Worm (Caenorhabditis elegans) whole organism, L1 larva: ENCODE measurements around the gene T18D3.9.

Experiments
- C04F5.9 ChIP-seq: sonication (generic microtip); optimal IDR thresholded peaks from 2 replicates; lab custom pipeline; 2016; ENCODE audit warnings: missing genetic modification characterization, missing compliant biosample characterization
- C16A3.4 ChIP-seq: fragments of 150-350 bp; optimal IDR thresholded peaks from 2 replicates; lab custom pipeline; 2014; ENCODE audit warnings: missing biosample characterization, missing genetic modification characterization
- alr-1 ChIP-seq: fragments of 200-800 bp; sonication (Bioruptor generic); optimal IDR thresholded peaks from 2 replicates; lab custom pipeline; 2018; ENCODE audit warnings: borderline replicate concordance, mild to moderate bottlenecking, missing genetic modification characterization, missing compliant biosample characterization
- aly-2 ChIP-seq: fragments of 150-350 bp; optimal IDR thresholded peaks from 2 replicates; lab custom pipeline; 2014; ENCODE audit warnings: missing biosample characterization, missing genetic modification characterization
- ama-1 ChIP-seq: fragments of 150-350 bp; optimal IDR thresholded peaks from 2 replicates; lab custom pipeline; 2014
- ceh-63 ChIP-seq: fragments of 200-800 bp; sonication (Bioruptor generic); optimal IDR thresholded peaks from 2 replicates; lab custom pipeline; 2018; ENCODE audit warnings: mild to moderate bottlenecking, missing genetic modification characterization, missing compliant biosample characterization
- ceh-8 ChIP-seq: fragments of 200-800 bp; sonication (Bioruptor generic); optimal IDR thresholded peaks from 2 replicates; lab custom pipeline; 2018; ENCODE audit warnings: mild to moderate bottlenecking, missing genetic modification characterization, moderate library complexity, missing compliant biosample characterization
- ces-1 ChIP-seq: fragments of 150-350 bp; optimal IDR thresholded peaks from 2 replicates; lab custom pipeline; 2014; ENCODE audit warnings: missing biosample characterization, missing genetic modification reagents, missing genetic modification characterization
- dsc-1 ChIP-seq: sonication (generic microtip); optimal IDR thresholded peaks from 2 replicates; lab custom pipeline; 2016; ENCODE audit warnings: mild to moderate bottlenecking, missing genetic modification characterization, missing compliant biosample characterization
- efl-1 ChIP-seq, 4 experiments: fragments of 150-350 bp; optimal IDR thresholded peaks in 3 of 4; peaks in 1 of 4; 1 replicate in 1 of 4; 2 replicates in 3 of 4; lab custom pipeline; 2014; ENCODE audit warnings: missing biosample characterization in 2 of 4, missing genetic modification characterization in 2 of 4, missing genetic modification reagents in 2 of 4
- egl-13 ChIP-seq: sonication (generic microtip); optimal IDR thresholded peaks from 2 replicates; lab custom pipeline; 2016; ENCODE audit warnings: missing genotype, missing genetic modification reagents, missing genetic modification characterization, missing compliant biosample characterization
- egl-27 ChIP-seq, 2 experiments: fragments of 150-350 bp in 1 of 2; sonication (generic microtip); optimal IDR thresholded peaks; 3 replicates each; lab custom pipeline; 2017 to 2018; ENCODE audit warnings: missing biosample characterization in 2 of 2, missing genetic modification characterization in 2 of 2, missing genetic modification reagents in 2 of 2
- elt-2 ChIP-seq: sonication (generic microtip); optimal IDR thresholded peaks from 2 replicates; lab custom pipeline; 2016; ENCODE audit warnings: missing genetic modification characterization, mild to moderate bottlenecking, inconsistent platforms, missing compliant biosample characterization, missing genetic modification reagents
- elt-3 ChIP-seq, 6 experiments: fragments of 150-350 bp in 1 of 6; sonication (generic microtip); optimal IDR thresholded peaks; 2 replicates each; lab custom pipeline; 2017 to 2018; ENCODE audit warnings: missing biosample characterization in 6 of 6, missing genetic modification characterization in 6 of 6, inconsistent platforms in 1 of 6
- ets-5 ChIP-seq: fragments of 200-800 bp; sonication (Bioruptor generic); IDR thresholded peaks from 2 replicates; pipeline ENCODE4 v1.3.6; 2022; ENCODE audit warnings: missing genetic modification characterization, missing compliant biosample characterization
- fos-1 ChIP-seq: fragments of 150-350 bp; optimal IDR thresholded peaks from 2 replicates; lab custom pipeline; 2014; ENCODE audit warnings: missing biosample characterization, missing genetic modification characterization
- grh-1 ChIP-seq: fragments of 200-800 bp; sonication (Bioruptor generic); IDR thresholded peaks from 2 replicates; pipeline ENCODE4 v1.3.6; 2022; ENCODE audit warnings: missing genetic modification reagents, missing genetic modification characterization, missing compliant biosample characterization
- hlh-4 ChIP-seq: sonication (generic microtip); optimal IDR thresholded peaks from 2 replicates; lab custom pipeline; 2016; ENCODE audit warnings: mild to moderate bottlenecking, missing genetic modification characterization, missing compliant biosample characterization
- hpl-2 ChIP-seq: fragments of 150-350 bp; optimal IDR thresholded peaks from 2 replicates; lab custom pipeline; 2014; ENCODE audit warnings: missing biosample characterization, missing genetic modification reagents, missing genetic modification characterization
- isw-1 ChIP-seq: fragments of 200-800 bp; sonication (Bioruptor generic); IDR thresholded peaks from 2 replicates; pipeline ENCODE4 v1.3.6; 2022; ENCODE audit warnings: missing genetic modification characterization, missing compliant biosample characterization
- jun-1 ChIP-seq: fragments of 150-350 bp; optimal IDR thresholded peaks from 2 replicates; lab custom pipeline; 2014; ENCODE audit warnings: missing biosample characterization, missing genetic modification reagents, missing genetic modification characterization
- lin-13 ChIP-seq: fragments of 150-350 bp; optimal IDR thresholded peaks from 2 replicates; lab custom pipeline; 2014; ENCODE audit warnings: missing biosample characterization, missing genetic modification reagents, missing genetic modification characterization
- lin-15B ChIP-seq: fragments of 150-350 bp; sonication (generic microtip); optimal IDR thresholded peaks from 3 replicates; lab custom pipeline; 2014; ENCODE audit warnings: missing biosample characterization, missing genetic modification characterization
- lin-35 ChIP-seq, 2 experiments: fragments of 150-350 bp; optimal IDR thresholded peaks; 2 replicates each; lab custom pipeline; 2014; ENCODE audit warnings: missing biosample characterization in 2 of 2, missing genetic modification characterization in 2 of 2, missing genetic modification reagents in 2 of 2
- lir-3 ChIP-seq: sonication (generic microtip); optimal IDR thresholded peaks from 2 replicates; lab custom pipeline; 2016; ENCODE audit warnings: mild to moderate bottlenecking, missing genetic modification characterization, moderate library complexity, missing compliant biosample characterization; ENCODE audit not compliant: poor library complexity
- mdl-1 ChIP-seq, 2 experiments: fragments of 150-350 bp; optimal IDR thresholded peaks; 2 replicates each; lab custom pipeline; 2014 to 2017; ENCODE audit warnings: missing biosample characterization in 2 of 2, missing genetic modification characterization in 2 of 2, inconsistent platforms in 1 of 2
- mep-1 ChIP-seq: fragments of 150-350 bp; optimal IDR thresholded peaks from 2 replicates; lab custom pipeline; 2014; ENCODE audit warnings: missing biosample characterization, missing genetic modification characterization
- nhr-11 ChIP-seq: fragments of 150-350 bp; optimal IDR thresholded peaks from 2 replicates; lab custom pipeline; 2014; ENCODE audit warnings: missing biosample characterization, missing genetic modification characterization
- nhr-12 ChIP-seq: sonication (generic microtip); optimal IDR thresholded peaks from 2 replicates; lab custom pipeline; 2017; ENCODE audit warnings: missing biosample characterization, missing genetic modification characterization
- nhr-237 ChIP-seq: fragments of 150-350 bp; optimal IDR thresholded peaks from 2 replicates; lab custom pipeline; 2014; ENCODE audit warnings: missing biosample characterization, missing genetic modification characterization
- nhr-76 ChIP-seq: sonication (generic microtip); optimal IDR thresholded peaks from 2 replicates; lab custom pipeline; 2017; ENCODE audit warnings: missing biosample characterization, missing genetic modification characterization
- nhr-84 ChIP-seq: sonication (generic microtip); optimal IDR thresholded peaks from 2 replicates; lab custom pipeline; 2017; ENCODE audit warnings: missing biosample characterization, missing genetic modification characterization
- nhr-90 ChIP-seq: sonication (generic microtip); optimal IDR thresholded peaks from 2 replicates; lab custom pipeline; 2016; ENCODE audit warnings: mild to moderate bottlenecking, missing genetic modification characterization, missing compliant biosample characterization; ENCODE audit not compliant: poor library complexity
- pag-3 ChIP-seq: sonication (generic microtip); optimal IDR thresholded peaks from 2 replicates; lab custom pipeline; 2017; ENCODE audit warnings: missing genetic modification characterization, mild to moderate bottlenecking, missing compliant biosample characterization, antibody characterized with exemption, borderline replicate concordance; ENCODE audit not compliant: insufficient read depth
- pax-3 ChIP-seq: fragments of 200-800 bp; sonication (Bioruptor generic); optimal IDR thresholded peaks from 2 replicates; lab custom pipeline; 2018; ENCODE audit warnings: mild to moderate bottlenecking, missing genetic modification characterization, moderate library complexity, missing compliant biosample characterization
- pqm-1 ChIP-seq: sonication (generic microtip); optimal IDR thresholded peaks from 3 replicates; lab custom pipeline; 2017; ENCODE audit warnings: missing biosample characterization, missing genetic modification characterization
- skn-1 ChIP-seq: fragments of 150-350 bp; optimal IDR thresholded peaks from 2 replicates; lab custom pipeline; 2014; ENCODE audit warnings: missing biosample characterization, missing genetic modification characterization
- sup-37 ChIP-seq: fragments of 200-800 bp; sonication (Bioruptor generic); optimal IDR thresholded peaks from 2 replicates; lab custom pipeline; 2018; ENCODE audit warnings: mild to moderate bottlenecking, missing genetic modification characterization, missing compliant biosample characterization
- unc-62 ChIP-seq: fragments of 150-350 bp; optimal IDR thresholded peaks from 2 replicates; lab custom pipeline; 2014; ENCODE audit warnings: missing biosample characterization, missing genetic modification reagents, missing genetic modification characterization
- unc-86 ChIP-seq: sonication (generic microtip); optimal IDR thresholded peaks from 2 replicates; lab custom pipeline; 2016; ENCODE audit warnings: missing genetic modification characterization, missing compliant biosample characterization
- vab-15 ChIP-seq: sonication (generic microtip); optimal IDR thresholded peaks from 2 replicates; lab custom pipeline; 2017; ENCODE audit warnings: missing genotype, mild to moderate bottlenecking, missing genetic modification characterization, missing compliant biosample characterization
- zip-4 ChIP-seq: fragments of 200-800 bp; sonication (Bioruptor generic); optimal IDR thresholded peaks from 2 replicates; lab custom pipeline; 2018; ENCODE audit warnings: mild to moderate bottlenecking, missing genetic modification characterization, moderate library complexity, missing compliant biosample characterization

Gene T18D3.9

DNA sequence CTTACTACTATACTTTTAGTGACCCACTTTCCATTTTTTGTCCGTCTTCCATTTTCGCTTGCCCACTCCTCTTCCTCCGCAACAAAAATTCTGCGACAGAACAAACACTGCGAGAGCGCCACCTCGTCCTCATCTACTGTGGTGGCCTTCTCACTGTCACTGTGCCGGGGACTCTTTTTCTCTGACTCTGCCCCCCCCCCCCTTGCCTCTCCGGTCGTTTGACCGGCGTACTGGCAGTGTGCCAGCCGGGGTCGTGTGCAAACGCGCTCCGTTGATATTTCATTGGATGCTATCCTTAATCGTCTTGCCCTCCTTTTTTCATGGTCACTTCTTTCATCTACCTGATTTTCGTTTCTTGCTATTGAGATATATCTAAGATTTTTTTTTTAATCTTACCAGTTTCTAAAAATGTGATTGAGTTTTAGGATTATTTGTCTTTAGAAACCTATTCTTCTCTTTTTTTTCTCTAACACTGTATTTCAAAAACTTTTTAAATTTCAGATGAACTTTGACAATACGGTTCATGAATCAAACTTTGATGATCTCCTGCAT, 26.3 kb upstream of the T18D3.9 start, which contains the start of gene atf-6 (continued):
- TF ChIP-seq C16A3.4 (tag; lab: Kevin White, UChicago) (peak; percentile 87), ces-1 (no peak), unc-62 (no peak), lin-13 (GFP tag; lab: Kevin White, UChicago) (peak; percentile 65), C04F5.9 (tag; lab: Kevin White, UChicago) (no peak), elt-3 (tag; optimal IDR thresholded peaks at IDR 0.05; lab: Kevin White, UChicago) (peak in 3 of 6 experiments; percentile 38 to 65 (median 49)), grh-1 (GFP tag; lab: Robert Waterston, UW) (peak; percentile 76), nhr-11 (tag; lab: Kevin White, UChicago) (no peak), zip-4 (GFP tag; lab: Kevin White, UChicago) (no peak), mdl-1 (tag; optimal IDR thresholded peaks at IDR 0.05; lab: Kevin White, UChicago) (peak in 1 of 2 experiments; percentile 73), lin-15B (tag; lab: Kevin White, UChicago) (peak; percentile 66), aly-2 (tag; lab: Kevin White, UChicago) (no peak), pqm-1 (no peak), ceh-8 (GFP tag; lab: Kevin White, UChicago) (peak; percentile 59), nhr-12 (no peak), nhr-90 (tag; lab: Kevin White, UChicago) (peak; percentile 87), efl-1 (optimal IDR thresholded peaks at IDR 0.05; lab: Kevin White, UChicago) (peak; percentile 55 to 57), efl-1 (GFP tag; optimal IDR thresholded peaks at IDR 0.05 in 1 of 2; lab: Kevin White, UChicago) (peak; percentile 33 to 94), sup-37 (GFP tag; lab: Kevin White, UChicago) (peak; percentile 33), nhr-237 (peak; percentile 40), lir-3 (tag; lab: Kevin White, UChicago) (peak; percentile 43), egl-27 (tag; optimal IDR thresholded peaks at IDR 0.05; lab: Kevin White, UChicago) (peak in 1 of 2 experiments; percentile 64), ama-1 (no peak), skn-1 (peak; percentile 91), alr-1 (no peak), nhr-84 (tag; lab: Kevin White, UChicago) (no peak), isw-1 (GFP tag; lab: Robert Waterston, UW) (peak; percentile 67), ceh-63 (GFP tag; lab: Kevin White, UChicago) (no peak), hpl-2 (GFP tag; lab: Kevin White, UChicago) (peak; percentile 69), pag-3 (tag; lab: Kevin White, UChicago) (no peak), fos-1 (tag; lab: Kevin White, UChicago) (no peak), ets-5 (no peak), dsc-1 (tag; lab: Kevin White, UChicago) (peak; percentile 69), nhr-76 (tag; lab: Kevin White, UChicago) (no peak), unc-86 (tag; lab: Kevin White, UChicago) (peak; percentile 80)

DNA sequence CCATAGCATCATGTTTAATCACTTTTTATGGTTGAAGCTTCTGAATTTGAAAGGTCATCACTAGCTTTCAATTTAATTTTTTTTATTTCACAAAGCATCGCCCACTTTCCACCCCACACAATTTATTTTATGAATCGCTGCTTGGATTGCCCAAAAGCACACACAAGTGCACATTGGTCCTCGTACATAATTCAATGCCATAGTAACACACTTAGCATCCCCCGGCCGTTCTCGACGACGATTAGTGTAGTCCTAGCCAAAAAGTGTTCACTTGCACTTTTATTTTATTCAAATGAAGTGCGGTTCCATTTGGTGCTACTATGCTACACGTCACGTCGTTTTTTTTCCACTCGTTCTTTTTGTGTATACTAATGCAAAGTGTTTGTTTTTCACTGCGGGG, 24.8 kb upstream of the T18D3.9 start:
- TF ChIP-seq mdl-1 (tag; optimal IDR thresholded peaks at IDR 0.05; lab: Kevin White, UChicago) (no peak), pax-3 (no peak), egl-27 (tag; optimal IDR thresholded peaks at IDR 0.05; lab: Kevin White, UChicago) (no peak), mep-1 (tag; lab: Kevin White, UChicago) (no peak), unc-62 (no peak)

DNA sequence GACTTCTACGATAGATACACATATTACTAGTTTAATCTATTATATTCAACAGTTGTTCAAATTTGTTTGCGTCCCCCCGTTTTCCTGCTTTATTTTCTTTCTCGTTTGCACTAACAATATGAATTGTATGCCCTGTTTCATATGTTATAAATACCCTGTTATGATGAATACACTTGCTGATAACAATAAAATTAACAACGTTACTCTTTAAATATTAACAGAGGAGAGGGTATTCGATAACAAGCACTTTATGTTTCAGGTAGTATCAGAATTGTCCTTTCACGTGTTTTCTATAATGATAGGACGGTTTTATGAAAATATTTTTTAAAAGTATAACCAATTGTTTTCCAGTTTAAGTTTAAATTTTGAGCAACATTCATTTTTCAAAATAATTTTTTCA, 24.2 kb upstream of the T18D3.9 start:
- TF ChIP-seq jun-1 (tag; lab: Kevin White, UChicago) (no peak), lin-35 (GFP tag; optimal IDR thresholded peaks at IDR 0.05; lab: Kevin White, UChicago) (peak in 1 of 2 experiments; percentile 41), vab-15 (no peak), hlh-4 (tag; lab: Kevin White, UChicago) (no peak), elt-2 (tag; lab: Kevin White, UChicago) (peak; percentile 57), egl-13 (tag; lab: Kevin White, UChicago) (no peak), efl-1 (optimal IDR thresholded peaks at IDR 0.05; lab: Kevin White, UChicago) (no peak), efl-1 (GFP tag; optimal IDR thresholded peaks at IDR 0.05 in 1 of 2; lab: Kevin White, UChicago) (no peak)
